Worm (Caenorhabditis elegans) whole organism, L2 larva: ENCODE data around the gene phf-34.

Experiments
- F13H6.1 ChIP-seq: sonication (generic microtip); optimal IDR thresholded peaks from 2 replicates; lab custom pipeline; 2016; ENCODE audit warnings: missing genetic modification characterization, missing compliant biosample characterization
- ama-1 ChIP-seq: fragments of 150-350 bp; optimal IDR thresholded peaks from 2 replicates; lab custom pipeline; 2018; ENCODE audit warnings: inconsistent platforms
- egl-27 ChIP-seq: sonication (generic microtip); optimal IDR thresholded peaks from 3 replicates; lab custom pipeline; 2017; ENCODE audit warnings: missing biosample characterization, missing genetic modification reagents, missing genetic modification characterization
- elt-1 ChIP-seq: fragments of 150-350 bp; optimal IDR thresholded peaks from 2 replicates; lab custom pipeline; 2014; ENCODE audit warnings: missing biosample characterization, missing genetic modification characterization
- mdl-1 ChIP-seq, 2 experiments: fragments of 150-350 bp in 1 of 2; sonication (generic microtip) in 1 of 2; optimal IDR thresholded peaks; 2 replicates each; lab custom pipeline; 2017; ENCODE audit warnings: missing biosample characterization in 2 of 2, missing genetic modification characterization in 2 of 2
- nhr-237 ChIP-seq: fragments of 150-350 bp; optimal IDR thresholded peaks from 2 replicates; lab custom pipeline; 2014; ENCODE audit warnings: missing biosample characterization, missing genetic modification characterization

DNA sequence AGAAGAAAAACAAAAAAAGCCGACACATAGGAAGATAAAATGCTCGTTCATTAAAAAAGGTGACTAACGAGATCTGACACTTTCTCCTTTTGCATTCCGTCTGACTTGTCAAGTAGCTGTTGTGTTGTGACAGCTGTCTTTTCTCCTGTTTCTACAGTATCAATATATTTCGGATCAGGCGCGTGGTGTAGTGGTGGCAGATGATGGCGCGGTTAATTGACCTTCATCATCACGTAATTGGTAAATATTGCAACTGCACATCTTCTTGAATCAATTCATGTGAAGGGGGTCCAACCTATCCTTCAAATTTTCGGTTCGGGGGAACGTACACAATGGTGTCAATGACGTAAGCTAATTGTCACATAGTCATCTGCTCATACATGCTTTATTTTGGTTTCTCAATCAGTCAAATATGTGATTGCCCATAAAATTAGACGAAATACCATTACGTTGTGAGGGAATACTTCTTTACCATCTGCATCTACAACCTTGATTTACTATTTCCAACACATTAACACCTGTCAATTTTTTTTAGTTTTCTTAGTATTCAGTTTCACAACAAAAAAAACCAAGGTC lies 51.0 kb downstream of the phf-34 start:
- no peak for TF ChIP-seq elt-1 (tag; lab: Kevin White, UChicago)
- no peak for TF ChIP-seq mdl-1 (tag; optimal IDR thresholded peaks at IDR 0.05; lab: Kevin White, UChicago)
- TF ChIP-seq F13H6.1 (tag; lab: Kevin White, UChicago), result no peak
- TF ChIP-seq ama-1 (lab: Kevin White, UChicago), result no peak
- TF ChIP-seq nhr-237 (tag; lab: Kevin White, UChicago), result no peak
- no peak for TF ChIP-seq egl-27 (tag; lab: Kevin White, UChicago)
